Fruit fly (Drosophila melanogaster): ENCODE measurements around the gene Ncc69.

Gene Ncc69

DNA sequence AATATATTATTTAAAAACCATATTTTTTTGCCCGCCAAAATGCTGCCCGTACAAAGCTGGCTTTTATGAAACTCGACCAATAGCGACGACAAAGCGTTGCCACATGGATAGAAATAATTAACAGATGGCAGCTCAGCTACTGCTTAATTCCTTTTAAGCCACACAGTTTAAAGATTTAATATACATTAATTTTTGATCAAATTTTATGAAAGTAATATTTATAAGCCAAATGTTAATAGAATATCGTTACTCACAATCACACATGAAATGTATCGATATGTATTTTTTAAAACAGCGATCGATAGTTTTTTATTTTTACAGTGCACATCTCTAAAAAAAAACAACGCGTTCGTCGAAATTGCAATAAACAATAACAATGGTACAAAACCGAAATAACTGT is 54.9 kb downstream of the Ncc69 start, which contains the start of gene CG10418 (continued):
- TF ChIP-seq schlank (tag; optimal IDR thresholded peaks at IDR 0.05) (no peak), Atf3 (GFP tag; optimal IDR thresholded peaks at IDR 0.05) (no peak), gro (GFP tag; optimal IDR thresholded peaks at IDR 0.05) (no peak), CG6813 (GFP tag; optimal IDR thresholded peaks at IDR 0.05) (no peak), nerfin-2 (GFP tag; IDR thresholded peaks at IDR 0.05; ENCODE audit: partially characterized antibody) (no peak), sob (GFP tag; IDR thresholded peaks at IDR 0.05) (peak; percentile 9; the same call in 1 of the 2 replicates), hkb (optimal IDR thresholded peaks at IDR 0.05) (peak; percentile 69), hkb (GFP tag; IDR thresholded peaks at IDR 0.05) (0 out of 2 replicates have a peak, but pooled peaks have one; percentile 16), Eip74EF (GFP tag; optimal IDR thresholded peaks at IDR 0.05) (no peak), Dip3 (GFP tag; optimal IDR thresholded peaks at IDR 0.05) (peak; percentile 13), pho (GFP tag; optimal IDR thresholded peaks at IDR 0.05) (peak; percentile 32), CG4730 (GFP tag; IDR thresholded peaks at IDR 0.05) (no peak), CG4328 (GFP tag; optimal IDR thresholded peaks at IDR 0.05) (no peak), btn (GFP tag; optimal IDR thresholded peaks at IDR 0.05) (no peak), CG31441 (GFP tag; IDR thresholded peaks at IDR 0.05) (peak; percentile 82), CG12219 (GFP tag; optimal IDR thresholded peaks at IDR 0.05) (no peak), sc (optimal IDR thresholded peaks at IDR 0.05) (no peak), sc (GFP tag; optimal IDR thresholded peaks at IDR 0.05) (no peak), H15 (GFP tag; IDR thresholded peaks at IDR 0.05) (no peak), Xrp1 (GFP tag; IDR thresholded peaks at IDR 0.05) (no peak), bcd (GFP tag; optimal IDR thresholded peaks at IDR 0.05) (peak; percentile 21), CG4404 (GFP tag; IDR thresholded peaks at IDR 0.05) (no peak), fd64A (GFP tag; optimal IDR thresholded peaks at IDR 0.05) (no peak), bigmax (GFP tag; optimal IDR thresholded peaks at IDR 0.05) (no peak), zfh1 (GFP tag; IDR thresholded peaks at IDR 0.05) (0 out of 3 replicates have a peak, but pooled peaks have one; percentile 49), gcm2 (GFP tag; optimal IDR thresholded peaks at IDR 0.05) (no peak), CG2202 (tag; optimal IDR thresholded peaks at IDR 0.05) (no peak), CkIIα-i1 (GFP tag; IDR thresholded peaks at IDR 0.05) (no peak), Hsf (GFP tag; optimal IDR thresholded peaks at IDR 0.05) (peak; percentile 61), CG31224 (GFP tag; IDR thresholded peaks at IDR 0.05) (no peak), her (GFP tag; optimal IDR thresholded peaks at IDR 0.05) (no peak), grau (tag; optimal IDR thresholded peaks at IDR 0.05) (no peak), hth (optimal IDR thresholded peaks at IDR 0.05) (no peak), CG6175 (GFP tag; IDR thresholded peaks at IDR 0.05) (no peak), CG11696 (GFP tag; IDR thresholded peaks at IDR 0.05) (no peak), NfI (GFP tag; optimal IDR thresholded peaks at IDR 0.05) (no peak), ato (GFP tag; IDR thresholded peaks at IDR 0.05; ENCODE audit: partially characterized antibody) (0 out of 2 replicates have a peak, but pooled peaks have one; percentile 38), crp (GFP tag; optimal IDR thresholded peaks at IDR 0.05) (peak in 1 of 2 experiments; percentile 43), unc-4 (GFP tag; IDR thresholded peaks at IDR 0.05; ENCODE audit: partially characterized antibody) (peak; percentile 80), hb (GFP tag; IDR thresholded peaks at IDR 0.05; ENCODE audit: partially characterized antibody) (no peak), slou (GFP tag; optimal IDR thresholded peaks at IDR 0.05) (no peak), Sin3A (optimal IDR thresholded peaks at IDR 0.05) (peak; percentile 77), sqz (GFP tag; optimal IDR thresholded peaks at IDR 0.05) (peak; percentile 67), ac (GFP tag; optimal IDR thresholded peaks at IDR 0.05) (no peak), CG32532 (GFP tag; IDR thresholded peaks at IDR 0.05) (peak; percentile 26; the same call in 1 of the 2 replicates), CG12236 (GFP tag; optimal IDR thresholded peaks at IDR 0.05) (no peak), CG6654 (GFP tag; optimal IDR thresholded peaks at IDR 0.05) (no peak), CG14441 (GFP tag; IDR thresholded peaks at IDR 0.05) (no peak), CG1233 (GFP tag; optimal IDR thresholded peaks at IDR 0.05) (no peak), z (GFP tag; IDR thresholded peaks at IDR 0.05) (no peak), CG17612 (GFP tag; IDR thresholded peaks at IDR 0.05) (no peak), CG1602 (GFP tag; optimal IDR thresholded peaks at IDR 0.05) (peak; percentile 63), CG7786 (GFP tag; optimal IDR thresholded peaks at IDR 0.05) (peak; percentile 22)

Measured in whole organism, embryonic.